Fruit fly (Drosophila melanogaster) whole organism, larva: Measurements from ENCODE around the gene CG45060.
A peak's percentile ranks its signal among the peaks of the same experiment; 100 is the strongest.

Experiments used
- noc ChIP-seq: fragments of 200-800 bp; sonication (Bioruptor generic); optimal IDR thresholded peaks from 3 replicates; lab custom pipeline; 2019; ENCODE audit warnings: missing biosample characterization, mild to moderate bottlenecking, missing genetic modification characterization, moderate library complexity

CG45060 gene

dm6 chrX:9875948-9876853 lies 7.8 kb upstream of the CG45060 start, which contains the start of gene CG15247:
CG15247 (minus strand) TSS chrX:9876672.
- peak; percentile 81 for TF ChIP-seq noc (tag; lab: Kevin White, UChicago)

- TF ChIP-seq noc (tag; lab: Kevin White, UChicago), result no peak
Observed at dm6 chrX:9873917-9874316, 5.5 kb upstream of the CG45060 start, which contains the start of gene CG32695. CG32695 (minus strand) TSS chrX:9874057.

dm6 chrX:9871632-9872031 lies 3.3 kb upstream of the CG45060 start, which contains the start of gene CG45061:
CG45061 (minus strand) TSS chrX:9871702.
- TF ChIP-seq noc (tag; lab: Kevin White, UChicago), result no peak

dm6 chrX:9864882-9865281 lies 3.5 kb downstream of the CG45060 start, which contains the start of gene Ser7:
Ser7 (plus strand) TSS chrX:9865233.
- no peak for TF ChIP-seq noc (tag; lab: Kevin White, UChicago)

- no peak for TF ChIP-seq noc (tag; lab: Kevin White, UChicago)
Observed at dm6 chrX:9847529-9847928, 20.8 kb downstream of the CG45060 start.

dm6 chrX:9833028-9833427 lies 35.3 kb downstream of the CG45060 start:
- no peak for TF ChIP-seq noc (tag; lab: Kevin White, UChicago)

- no peak for TF ChIP-seq noc (tag; lab: Kevin White, UChicago)
Observed at dm6 chrX:9829896-9830295, 38.5 kb downstream of the CG45060 start.
